Worm (Caenorhabditis elegans) whole organism, L4/young adult: Measurements from ENCODE around the gene gadr-2.

Experiments
- W03F9.2 ChIP-seq: fragments of 150-350 bp; optimal IDR thresholded peaks from 2 replicates; lab custom pipeline; 2014; ENCODE audit warnings: missing biosample characterization, missing genetic modification characterization
- dao-5 ChIP-seq: sonication (generic microtip); optimal IDR thresholded peaks from 2 replicates; lab custom pipeline; 2016; ENCODE audit warnings: missing genotype, missing genetic modification characterization, moderate library complexity, missing compliant biosample characterization
- him-1 ChIP-seq: sonication (generic microtip); optimal IDR thresholded peaks from 2 replicates; lab custom pipeline; 2016; ENCODE audit warnings: missing genotype, missing genetic modification reagents, missing genetic modification characterization, missing compliant biosample characterization

- TF ChIP-seq him-1 (tag; lab: Kevin White, UChicago): no peak
- TF ChIP-seq W03F9.2 (tag; lab: Kevin White, UChicago): no peak
- TF ChIP-seq dao-5 (tag; lab: Kevin White, UChicago): no peak
These were observed 33.1 kb downstream of the gadr-2 start for ce11 chrIV:9451816-9452215.
